Worm (Caenorhabditis elegans) whole organism, late embryonic: ENCODE data around the gene C08E8.9.

ENCODE experiments used
- C08G9.2 ChIP-seq: sonication (generic microtip); optimal IDR thresholded peaks from 2 replicates; lab custom pipeline; 2016; ENCODE audit warnings: mild to moderate bottlenecking, missing genetic modification characterization, moderate library complexity, missing compliant biosample characterization
- C38D4.7 ChIP-seq: fragments of 200-800 bp; sonication (Bioruptor generic); optimal IDR thresholded peaks from 2 replicates; lab custom pipeline; 2018; ENCODE audit warnings: mild to moderate bottlenecking, missing genetic modification characterization, moderate library complexity, missing compliant biosample characterization
- F13H6.1 ChIP-seq: sonication (generic microtip); optimal IDR thresholded peaks from 2 replicates; lab custom pipeline; 2016; ENCODE audit warnings: missing genetic modification characterization, missing compliant biosample characterization
- K02D7.2 ChIP-seq: sonication (generic microtip); optimal IDR thresholded peaks from 2 replicates; lab custom pipeline; 2017; ENCODE audit warnings: mild to moderate bottlenecking, missing genetic modification characterization, missing compliant biosample characterization
- K09A11.1 ChIP-seq: sonication (generic microtip); optimal IDR thresholded peaks from 2 replicates; lab custom pipeline; 2017; ENCODE audit warnings: antibody characterized with exemption, mild to moderate bottlenecking, missing genetic modification characterization, missing compliant biosample characterization; ENCODE audit not compliant: insufficient read depth
- Y22D7AL.16 ChIP-seq: sonication (generic microtip); optimal IDR thresholded peaks from 2 replicates; lab custom pipeline; 2016; ENCODE audit warnings: missing genetic modification characterization, missing compliant biosample characterization
- ama-1 ChIP-seq: fragments of 150-350 bp; optimal IDR thresholded peaks from 2 replicates; lab custom pipeline; 2014
- ceh-14 ChIP-seq: sonication (generic microtip); optimal IDR thresholded peaks from 2 replicates; lab custom pipeline; 2016; ENCODE audit warnings: missing genotype, missing genetic modification characterization, missing compliant biosample characterization
- ceh-18 ChIP-seq: sonication (generic microtip); optimal IDR thresholded peaks from 2 replicates; lab custom pipeline; 2016; ENCODE audit warnings: missing genetic modification characterization, missing compliant biosample characterization
- ceh-19 ChIP-seq: fragments of 200-800 bp; sonication (Bioruptor generic); optimal IDR thresholded peaks from 2 replicates; lab custom pipeline; 2018; ENCODE audit warnings: mild to moderate bottlenecking, missing genetic modification characterization, missing compliant biosample characterization
- ceh-2 ChIP-seq: sonication (generic microtip); optimal IDR thresholded peaks from 2 replicates; lab custom pipeline; 2016; ENCODE audit warnings: missing genotype, missing genetic modification characterization, missing compliant biosample characterization
- ceh-22 ChIP-seq: sonication (generic microtip); optimal IDR thresholded peaks from 2 replicates; lab custom pipeline; 2017; ENCODE audit warnings: missing biosample characterization, missing genetic modification characterization
- ceh-30 ChIP-seq: fragments of 150-350 bp; optimal IDR thresholded peaks from 2 replicates; lab custom pipeline; 2014; ENCODE audit warnings: missing biosample characterization, missing genetic modification characterization
- ceh-31 ChIP-seq: sonication (generic microtip); optimal IDR thresholded peaks from 2 replicates; lab custom pipeline; 2016; ENCODE audit warnings: missing genetic modification characterization, missing compliant biosample characterization
- ceh-34 ChIP-seq: sonication (generic microtip); optimal IDR thresholded peaks from 2 replicates; lab custom pipeline; 2016; ENCODE audit warnings: mild to moderate bottlenecking, missing genetic modification characterization, missing compliant biosample characterization
- ceh-45 ChIP-seq: fragments of 200-800 bp; sonication (Bioruptor generic); IDR thresholded peaks from 2 replicates; pipeline ENCODE4 v1.3.6; 2022; ENCODE audit warnings: missing genetic modification reagents, missing genetic modification characterization, missing compliant biosample characterization
- che-1 ChIP-seq: sonication (generic microtip); optimal IDR thresholded peaks from 2 replicates; lab custom pipeline; 2016; ENCODE audit warnings: mild to moderate bottlenecking, missing genetic modification characterization, missing compliant biosample characterization
- elt-2 ChIP-seq: sonication (generic microtip); optimal IDR thresholded peaks from 2 replicates; lab custom pipeline; 2016; ENCODE audit warnings: missing genetic modification reagents, missing genetic modification characterization, missing compliant biosample characterization
- elt-4 ChIP-seq: sonication (generic microtip); optimal IDR thresholded peaks from 2 replicates; lab custom pipeline; 2016; ENCODE audit warnings: missing genetic modification characterization, missing compliant biosample characterization
- eyg-1 ChIP-seq: sonication (generic microtip); optimal IDR thresholded peaks from 2 replicates; lab custom pipeline; 2016; ENCODE audit warnings: missing genotype, missing genetic modification characterization, missing compliant biosample characterization
- fkh-6 ChIP-seq: sonication (generic microtip); optimal IDR thresholded peaks from 2 replicates; lab custom pipeline; 2016; ENCODE audit warnings: missing genetic modification characterization, missing compliant biosample characterization
- gmeb-2 ChIP-seq: sonication (generic microtip); optimal IDR thresholded peaks from 2 replicates; lab custom pipeline; 2016; ENCODE audit warnings: missing genetic modification characterization, inconsistent platforms, missing compliant biosample characterization
- hlh-13 ChIP-seq: fragments of 200-800 bp; sonication (Bioruptor generic); optimal IDR thresholded peaks from 2 replicates; lab custom pipeline; 2018; ENCODE audit warnings: mild to moderate bottlenecking, missing genetic modification characterization, missing compliant biosample characterization
- hlh-15 ChIP-seq: sonication (generic microtip); optimal IDR thresholded peaks from 2 replicates; lab custom pipeline; 2016; ENCODE audit warnings: missing genetic modification characterization, missing compliant biosample characterization
- hlh-30 ChIP-seq: sonication (generic microtip); optimal IDR thresholded peaks from 2 replicates; lab custom pipeline; 2017; ENCODE audit warnings: antibody characterized with exemption, missing genetic modification characterization, missing compliant biosample characterization; ENCODE audit not compliant: insufficient read depth
- hlh-6 ChIP-seq: sonication (generic microtip); optimal IDR thresholded peaks from 2 replicates; lab custom pipeline; 2016; ENCODE audit warnings: missing genotype, missing genetic modification characterization, missing compliant biosample characterization
- lim-6 ChIP-seq: sonication (generic microtip); optimal IDR thresholded peaks from 2 replicates; lab custom pipeline; 2016; ENCODE audit warnings: missing genetic modification characterization, missing compliant biosample characterization
- lin-11 ChIP-seq: fragments of 200-800 bp; sonication (Bioruptor generic); optimal IDR thresholded peaks from 2 replicates; lab custom pipeline; 2018; ENCODE audit warnings: mild to moderate bottlenecking, missing genetic modification characterization, missing compliant biosample characterization
- madf-2 ChIP-seq: sonication (generic microtip); optimal IDR thresholded peaks from 2 replicates; lab custom pipeline; 2017; ENCODE audit warnings: missing genetic modification characterization, missing compliant biosample characterization
- mec-3 ChIP-seq: sonication (generic microtip); optimal IDR thresholded peaks from 2 replicates; lab custom pipeline; 2016; ENCODE audit warnings: borderline replicate concordance, missing genetic modification characterization, missing compliant biosample characterization
- nfya-1 ChIP-seq: sonication (generic microtip); optimal IDR thresholded peaks from 2 replicates; lab custom pipeline; 2017; ENCODE audit warnings: missing genetic modification characterization, mild to moderate bottlenecking, missing compliant biosample characterization, antibody characterized with exemption, moderate library complexity
- nhr-232 ChIP-seq: sonication (generic microtip); optimal IDR thresholded peaks from 2 replicates; lab custom pipeline; 2016; ENCODE audit warnings: missing genetic modification characterization, missing compliant biosample characterization
- npax-4 ChIP-seq: sonication (generic microtip); optimal IDR thresholded peaks from 2 replicates; lab custom pipeline; 2016; ENCODE audit warnings: missing genetic modification characterization, missing compliant biosample characterization
- pat-9 ChIP-seq: fragments of 200-800 bp; sonication (Bioruptor generic); optimal IDR thresholded peaks from 2 replicates; lab custom pipeline; 2018; ENCODE audit warnings: mild to moderate bottlenecking, missing genetic modification characterization, moderate library complexity, missing compliant biosample characterization
- pax-1 ChIP-seq: fragments of 150-350 bp; optimal IDR thresholded peaks from 2 replicates; lab custom pipeline; 2014; ENCODE audit warnings: missing biosample characterization, missing genetic modification characterization
- pha-2 ChIP-seq: sonication (generic microtip); optimal IDR thresholded peaks from 2 replicates; lab custom pipeline; 2017; ENCODE audit warnings: mild to moderate bottlenecking, missing genetic modification characterization, missing compliant biosample characterization
- pqm-1 ChIP-seq: sonication (generic microtip); optimal IDR thresholded peaks from 2 replicates; lab custom pipeline; 2016; ENCODE audit warnings: missing genetic modification characterization, missing compliant biosample characterization
- ref-2 ChIP-seq: sonication (generic microtip); optimal IDR thresholded peaks from 2 replicates; lab custom pipeline; 2016; ENCODE audit warnings: missing genetic modification characterization, missing compliant biosample characterization
- sdc-2 ChIP-seq: sonication (generic microtip); optimal IDR thresholded peaks from 2 replicates; lab custom pipeline; 2016; ENCODE audit warnings: missing genotype, missing genetic modification characterization, missing compliant biosample characterization
- sox-2 ChIP-seq: fragments of 200-800 bp; sonication (Bioruptor generic); IDR thresholded peaks from 2 replicates; pipeline ENCODE4 v1.3.6; 2022; ENCODE audit warnings: missing genetic modification reagents, missing genetic modification characterization, missing compliant biosample characterization
- sox-4 ChIP-seq: sonication (generic microtip); optimal IDR thresholded peaks from 2 replicates; lab custom pipeline; 2017; ENCODE audit warnings: mild to moderate bottlenecking, missing genetic modification characterization, inconsistent platforms, missing compliant biosample characterization
- tbx-2 ChIP-seq: sonication (generic microtip); optimal IDR thresholded peaks from 2 replicates; lab custom pipeline; 2016; ENCODE audit warnings: missing genetic modification characterization, missing compliant biosample characterization
- tbx-7 ChIP-seq: sonication (generic microtip); optimal IDR thresholded peaks from 2 replicates; lab custom pipeline; 2016; ENCODE audit warnings: missing genotype, missing genetic modification characterization, missing compliant biosample characterization
- ttx-3 ChIP-seq: sonication (generic microtip); optimal IDR thresholded peaks from 2 replicates; lab custom pipeline; 2016; ENCODE audit warnings: missing genetic modification reagents, missing genetic modification characterization, missing compliant biosample characterization
- unc-3 ChIP-seq, 2 experiments: fragments of 200-800 bp in 1 of 2; sonication (Bioruptor generic) in 1 of 2; sonication (generic microtip) in 1 of 2; conservative IDR thresholded peaks in 1 of 2; optimal IDR thresholded peaks in 1 of 2; 2 replicates each; pipeline versions ENCODE4 v1.3.6 to Lab custom; 2016 to 2022; ENCODE audit warnings: missing compliant biosample characterization in 2 of 2, missing genetic modification characterization in 2 of 2, missing genetic modification reagents in 1 of 2
- unc-55 ChIP-seq: sonication (generic microtip); optimal IDR thresholded peaks from 2 replicates; lab custom pipeline; 2017; ENCODE audit warnings: missing biosample characterization, missing genetic modification reagents, missing genetic modification characterization
- unc-86 ChIP-seq: sonication (generic microtip); optimal IDR thresholded peaks from 2 replicates; lab custom pipeline; 2016; ENCODE audit warnings: missing genetic modification characterization, missing compliant biosample characterization
- zip-5 ChIP-seq: sonication (generic microtip); optimal IDR thresholded peaks from 2 replicates; lab custom pipeline; 2016; ENCODE audit warnings: missing genetic modification characterization, missing compliant biosample characterization

The C08E8.9 gene

ce11 chrV:18382590-18382989, 17.9 kb downstream of the C08E8.9 start, which contains the start of gene nhr-288:
nhr-288 (minus strand) TSS chrV:18382690.
- TF ChIP-seq madf-2 (tag; lab: Kevin White, UChicago) (no peak), elt-2 (no peak), zip-5 (tag; lab: Kevin White, UChicago) (no peak), hlh-15 (tag; lab: Kevin White, UChicago) (no peak), tbx-7 (tag; lab: Kevin White, UChicago) (no peak), pat-9 (tag; lab: Kevin White, UChicago) (no peak), F13H6.1 (tag; lab: Kevin White, UChicago) (no peak), pha-2 (tag; lab: Kevin White, UChicago) (no peak), hlh-13 (GFP tag; lab: Kevin White, UChicago) (no peak), ttx-3 (tag; lab: Kevin White, UChicago) (no peak), elt-4 (tag; lab: Kevin White, UChicago) (no peak), K09A11.1 (no peak), lin-11 (tag; lab: Kevin White, UChicago) (no peak), gmeb-2 (no peak), ceh-34 (tag; lab: Kevin White, UChicago) (no peak), lim-6 (tag; lab: Kevin White, UChicago) (no peak), tbx-2 (tag; lab: Kevin White, UChicago) (no peak), fkh-6 (tag; lab: Kevin White, UChicago) (no peak), K02D7.2 (tag; lab: Kevin White, UChicago) (no peak), ceh-18 (tag; lab: Kevin White, UChicago) (no peak)

DNA sequence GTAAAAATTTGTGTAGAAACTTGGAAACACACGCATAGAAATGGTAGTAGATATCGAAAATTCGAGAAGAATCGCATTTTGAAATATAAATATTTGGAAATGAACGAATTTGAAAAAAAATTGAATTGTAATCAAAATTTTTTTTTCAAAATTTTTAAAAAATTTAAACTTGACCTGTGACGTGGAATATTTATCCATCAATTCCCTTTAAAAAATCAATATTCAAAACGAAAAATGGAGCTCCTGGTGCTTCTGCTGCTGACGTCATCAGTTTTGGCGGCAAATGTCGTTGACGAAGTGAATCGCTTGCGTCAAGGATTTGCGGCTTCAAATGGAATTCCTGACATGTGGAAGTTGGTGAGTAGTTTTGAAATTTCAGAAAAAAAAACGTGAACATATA, 24.4 kb downstream of the C08E8.9 start, which contains the start of the genes Y51A2B.4 and Y51A2B.5:
Y51A2B.4 (minus strand) TSS at position 101 of the 400 bp plus-strand sequence.
Y51A2B.5 (plus strand) TSS at position 232 of the 400 bp plus-strand sequence.
- TF ChIP-seq elt-2 (no peak), ref-2 (tag; lab: Kevin White, UChicago) (no peak), unc-86 (tag; lab: Kevin White, UChicago) (no peak), F13H6.1 (tag; lab: Kevin White, UChicago) (no peak), ama-1 (no peak), hlh-30 (tag; lab: Kevin White, UChicago) (no peak), unc-55 (GFP tag; lab: Kevin White, UChicago) (no peak), ceh-2 (no peak), sdc-2 (tag; lab: Kevin White, UChicago) (no peak), eyg-1 (no peak), mec-3 (tag; lab: Kevin White, UChicago) (no peak), pax-1 (tag; lab: Kevin White, UChicago) (no peak), ceh-31 (no peak), pqm-1 (no peak), nfya-1 (no peak), C08G9.2 (tag; lab: Kevin White, UChicago) (no peak), sox-2 (GFP tag; lab: Robert Waterston, UW) (no peak), npax-4 (tag; lab: Kevin White, UChicago) (no peak), ceh-14 (tag; lab: Kevin White, UChicago) (no peak)

DNA sequence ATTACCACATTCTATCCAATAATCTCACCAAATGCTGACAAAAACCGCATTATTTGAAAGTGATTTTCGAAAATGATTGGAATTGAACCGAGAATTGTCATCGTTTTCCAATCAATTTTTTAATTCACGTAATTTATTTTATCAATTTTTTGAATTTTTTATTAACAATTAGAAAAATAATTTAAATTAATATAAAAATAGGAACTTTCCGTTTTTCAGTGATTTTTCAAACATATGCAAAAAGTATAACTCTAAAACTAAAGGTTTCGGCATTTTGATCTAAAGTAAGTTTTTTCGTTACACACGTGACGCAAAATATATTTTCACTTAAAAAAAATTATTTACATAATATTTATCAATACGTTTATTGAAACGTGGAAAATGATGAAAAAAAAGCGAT, 29.5 kb downstream of the C08E8.9 start, which contains the start of gene Y51A2B.6:
Y51A2B.6 (minus strand) TSS at position 101 of the 400 bp plus-strand sequence.
- TF ChIP-seq che-1: no peak
- no peak for TF ChIP-seq ceh-34 (tag; lab: Kevin White, UChicago)
- TF ChIP-seq hlh-13 (GFP tag; lab: Kevin White, UChicago): no peak
- TF ChIP-seq ceh-22 (tag; lab: Kevin White, UChicago): no peak
- no peak for TF ChIP-seq unc-3 (GFP tag; conservative IDR thresholded peaks at IDR 0.05; lab: Robert Waterston, UW)
- TF ChIP-seq unc-3 (tag; optimal IDR thresholded peaks at IDR 0.05; lab: Kevin White, UChicago): no peak
- TF ChIP-seq sox-4 (tag; lab: Kevin White, UChicago): no peak
- TF ChIP-seq pqm-1: no peak
- no peak for TF ChIP-seq ceh-18 (tag; lab: Kevin White, UChicago)
- TF ChIP-seq C38D4.7 (GFP tag; lab: Kevin White, UChicago): no peak
- TF ChIP-seq ceh-45: no peak
- TF ChIP-seq K09A11.1: no peak
- no peak for TF ChIP-seq Y22D7AL.16 (tag; lab: Kevin White, UChicago)
- TF ChIP-seq ceh-14 (tag; lab: Kevin White, UChicago): no peak
- no peak for TF ChIP-seq fkh-6 (tag; lab: Kevin White, UChicago)
- no peak for TF ChIP-seq hlh-6 (tag; lab: Kevin White, UChicago)
- no peak for TF ChIP-seq pha-2 (tag; lab: Kevin White, UChicago)
- TF ChIP-seq ceh-19 (GFP tag; lab: Kevin White, UChicago): no peak
- TF ChIP-seq madf-2 (tag; lab: Kevin White, UChicago): no peak
- TF ChIP-seq ceh-30 (tag; lab: Kevin White, UChicago): no peak
- TF ChIP-seq nhr-232 (tag; lab: Kevin White, UChicago): no peak
